Fruit fly (Drosophila melanogaster) ovary, adult (tissue): ENCODE data around the gene CG3566.
A peak's percentile ranks its signal among the peaks of the same experiment; 100 is the strongest.

Experiments
- CG17801 ChIP-seq: fragments of 200-800 bp; optimal IDR thresholded peaks from 2 replicates; lab custom pipeline; 2019; ENCODE audit warnings: missing biosample characterization, mild to moderate bottlenecking, missing genetic modification characterization, moderate library complexity; ENCODE audit not compliant: partially characterized antibody

Gene CG3566

DNA sequence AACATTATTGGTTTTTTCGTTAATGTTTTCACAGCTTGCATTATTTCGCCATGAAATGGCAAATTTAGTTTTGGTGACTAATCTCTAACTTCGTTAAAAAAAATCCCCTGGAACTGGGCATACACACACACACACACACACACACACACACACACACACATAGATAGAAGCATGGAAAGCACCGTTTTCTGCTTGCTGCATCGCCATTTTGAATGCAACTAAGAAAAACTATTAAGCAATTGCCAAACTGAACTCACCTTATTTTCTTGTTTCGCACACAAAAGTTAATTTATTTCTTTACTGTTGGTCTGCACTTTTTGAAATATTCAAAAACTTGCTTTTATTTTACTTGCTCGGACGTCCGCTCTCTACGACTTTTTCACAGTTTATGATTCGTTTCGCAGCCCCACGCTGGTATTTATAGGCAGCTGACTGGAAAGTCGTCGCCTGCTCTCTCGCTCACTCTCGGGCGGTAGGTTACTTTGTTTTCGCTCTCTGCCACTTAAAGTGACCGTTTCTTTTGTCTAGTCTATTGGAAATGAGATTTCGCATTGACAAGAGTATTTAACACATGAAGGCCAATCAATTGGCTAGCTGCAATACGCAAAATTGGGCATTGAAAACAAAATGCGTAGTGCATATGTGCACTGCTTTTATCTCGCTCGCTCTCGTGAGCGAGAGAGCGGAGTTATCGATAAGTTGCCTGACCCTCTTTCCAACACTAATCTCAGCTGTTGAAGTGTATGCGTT is 2.5 kb upstream of the CG3566 start:
- TF ChIP-seq CG17801, result peak; percentile 64

DNA sequence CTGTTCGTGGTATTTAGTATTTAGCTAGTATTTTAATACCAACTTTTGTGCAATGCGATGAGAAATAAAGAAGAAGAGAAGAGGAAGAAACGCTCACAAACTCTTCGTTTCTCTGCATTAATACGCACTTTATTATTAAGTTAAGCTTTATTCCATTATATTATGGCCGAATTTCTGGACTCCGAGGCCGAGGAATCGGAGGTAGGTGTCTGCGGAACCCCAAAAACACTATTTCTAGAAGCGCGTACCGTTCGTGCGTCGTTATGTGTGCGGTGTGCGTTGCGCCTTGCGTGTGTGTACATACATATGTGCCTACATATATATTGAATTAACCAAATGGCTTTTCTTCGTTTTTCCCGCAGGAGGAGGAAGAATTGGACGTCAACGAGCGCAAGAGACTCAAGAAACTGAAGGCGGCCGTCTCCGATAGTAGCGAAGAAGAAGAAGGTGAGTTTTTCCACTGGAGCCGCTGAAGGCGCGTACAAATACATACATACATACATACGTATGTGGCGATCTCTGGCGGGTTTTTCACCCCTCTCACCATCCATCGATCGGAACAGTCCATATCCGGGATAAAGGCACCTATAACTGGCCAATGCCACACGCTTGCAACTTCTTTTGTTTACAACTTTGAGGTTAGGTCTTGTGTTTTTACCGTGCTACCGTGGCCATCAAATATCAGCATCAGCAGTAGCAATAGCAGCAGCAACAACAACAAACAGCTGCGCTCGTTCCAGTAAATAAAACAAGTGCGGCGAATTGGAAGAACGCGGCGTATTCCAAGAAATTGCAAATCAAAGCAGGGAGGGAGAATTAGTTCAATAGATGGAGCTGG is 8.6 kb downstream of the CG3566 start, which contains the start of gene Spt6:
Gene Spt6, plus strand, starts transcription at position 53 of the 838 bp plus-strand sequence.
- peak; percentile 34 for TF ChIP-seq CG17801

DNA sequence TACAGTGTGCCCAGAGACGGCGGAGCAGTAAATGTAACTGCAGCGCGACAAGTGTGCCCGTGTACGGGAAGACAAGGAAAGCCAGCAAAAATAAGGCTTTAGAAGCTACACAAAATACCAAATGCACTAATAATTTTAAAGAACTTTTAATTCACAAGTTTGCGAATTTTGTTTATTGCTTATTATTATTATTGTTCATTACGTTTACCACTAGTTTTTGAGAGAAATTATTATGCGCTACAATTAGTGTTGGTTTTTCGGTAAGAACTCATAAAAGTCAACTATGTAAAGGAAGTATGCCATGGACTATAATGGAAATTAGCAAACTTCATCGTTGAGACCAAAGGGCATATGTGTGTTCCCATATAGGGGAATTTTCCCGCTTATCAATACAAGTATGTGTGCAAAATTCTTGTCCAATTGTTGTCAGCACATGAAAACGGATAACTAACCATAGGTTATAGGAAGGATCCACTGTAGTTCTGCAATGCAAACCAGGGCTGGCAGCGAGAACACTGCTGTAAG is 9.3 kb downstream of the CG3566 start, which contains the start of gene schlank:
Gene schlank, minus strand, starts transcription at position 42 of the 525 bp plus-strand sequence.
- no peak for TF ChIP-seq CG17801

DNA sequence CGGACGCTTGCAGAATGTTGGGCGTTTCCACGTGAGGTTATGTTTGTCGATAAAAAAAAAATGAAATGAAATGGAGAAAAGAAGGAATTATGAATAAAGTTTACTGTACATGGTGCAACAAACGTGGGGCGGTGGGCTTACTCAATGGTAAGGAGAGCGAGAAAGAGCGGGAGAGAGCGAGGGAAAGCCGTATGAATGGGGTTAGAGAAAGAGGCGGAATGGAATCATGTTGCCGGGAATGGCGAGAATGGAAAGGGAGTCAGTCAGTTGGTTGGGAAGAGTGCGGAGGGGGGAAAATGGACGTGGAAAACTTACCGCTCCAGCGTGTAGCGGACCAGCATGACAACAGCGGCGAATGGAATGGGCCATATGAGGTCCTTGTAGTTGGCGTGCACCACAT is 10.4 kb downstream of the CG3566 start:
- no peak for TF ChIP-seq CG17801

DNA sequence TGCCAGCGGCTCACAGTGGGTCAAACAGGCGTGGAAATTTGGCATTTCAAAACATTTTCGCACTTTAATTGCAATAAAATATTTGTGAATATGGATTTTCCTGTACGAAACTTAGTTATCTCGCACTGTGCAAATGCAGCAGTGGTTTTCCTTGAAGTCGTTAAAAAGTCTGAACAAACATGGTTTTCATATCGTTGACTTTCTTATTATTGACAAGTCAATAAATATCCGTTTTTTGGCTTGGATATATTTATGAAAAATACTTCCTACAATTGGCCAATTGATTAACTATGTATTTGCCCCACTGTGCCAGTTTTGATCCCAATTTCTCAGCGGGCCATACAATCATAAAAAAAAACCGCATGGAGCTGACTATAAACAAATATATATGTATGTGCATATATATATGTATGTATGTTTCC is 11.1 kb downstream of the CG3566 start:
- TF ChIP-seq CG17801, result peak; percentile 95

DNA sequence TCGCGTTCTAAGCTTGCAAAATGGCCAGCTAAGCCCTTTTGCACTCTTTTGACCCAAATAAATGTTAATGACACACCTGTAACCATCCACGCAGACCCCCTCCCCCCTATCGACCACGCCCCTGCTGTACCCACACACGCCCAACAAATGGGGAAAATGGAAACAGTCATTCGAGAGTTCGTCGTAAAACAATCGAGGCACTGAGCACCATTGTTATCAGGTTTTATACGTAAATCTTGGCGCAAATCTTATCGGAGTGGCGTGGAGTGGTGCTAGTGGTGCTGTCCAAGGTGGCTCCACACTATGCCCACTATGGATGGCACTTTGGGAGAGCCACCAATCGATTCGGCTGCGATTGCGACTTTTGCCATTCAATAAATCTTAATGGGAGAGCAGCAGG is 12.1 kb downstream of the CG3566 start:
- no peak for TF ChIP-seq CG17801

DNA sequence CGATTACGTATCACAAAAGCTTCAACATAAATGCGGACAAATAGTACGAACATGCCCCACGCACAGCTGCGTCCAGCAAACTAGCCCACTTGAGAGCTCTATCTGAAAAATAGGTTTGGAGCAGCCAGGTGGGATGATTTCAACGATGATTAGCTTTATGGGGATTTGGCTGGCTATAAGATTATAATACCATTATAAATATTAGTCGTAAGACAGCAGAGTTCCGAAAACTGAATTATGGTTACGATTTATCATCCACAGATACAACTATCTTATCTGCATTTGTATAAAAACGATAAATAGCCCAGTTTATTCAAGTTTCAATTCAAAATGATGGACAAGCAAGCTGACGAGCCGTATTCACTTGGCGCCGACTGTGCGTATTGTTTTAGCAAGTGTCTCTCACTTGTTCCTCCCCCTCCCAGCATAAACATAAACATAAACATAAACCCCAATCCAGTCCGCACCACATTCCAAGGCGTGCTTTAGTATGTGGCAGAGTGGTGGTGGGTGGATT is 12.9 kb downstream of the CG3566 start:
- no peak for TF ChIP-seq CG17801

DNA sequence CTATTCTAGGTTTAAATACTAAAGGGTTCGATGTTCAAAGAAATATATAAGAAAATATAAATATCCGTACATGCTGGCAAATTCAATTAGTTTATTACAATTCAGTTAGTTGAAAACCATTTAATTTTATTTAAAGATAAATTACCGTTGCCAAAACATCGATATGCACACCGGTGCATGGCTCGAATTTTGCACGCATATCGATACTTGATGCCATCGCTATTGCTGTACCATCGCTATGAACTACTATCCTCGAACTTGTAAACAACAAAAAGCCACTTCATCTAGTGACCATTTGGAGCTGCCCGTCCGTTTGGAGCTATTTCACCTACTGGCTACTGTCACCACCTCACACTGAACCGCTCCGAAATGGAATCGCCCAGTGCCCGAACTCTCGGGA is 15.6 kb downstream of the CG3566 start, which contains the start of gene Josd:
Gene Josd, plus strand, starts transcription at position 270 of the 400 bp plus-strand sequence.
- TF ChIP-seq CG17801, result no peak

DNA sequence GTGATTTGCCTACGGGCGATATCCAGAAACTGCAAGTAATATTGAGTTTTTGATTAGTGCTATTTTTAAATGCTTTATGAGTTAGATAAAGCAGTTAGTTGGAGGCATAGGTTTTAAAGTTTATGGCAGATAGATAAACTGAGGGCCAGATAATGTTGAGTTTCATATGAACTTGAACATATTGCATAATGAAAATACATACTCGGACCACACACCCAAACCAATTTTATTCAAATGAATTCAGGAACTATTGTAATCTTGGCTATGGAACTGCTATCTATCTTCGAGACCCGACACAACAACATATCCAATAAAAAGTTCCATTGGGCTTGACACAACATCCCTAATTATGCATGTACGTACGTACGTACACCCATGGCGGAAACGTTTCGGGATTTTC is 16.8 kb downstream of the CG3566 start:
- TF ChIP-seq CG17801, result no peak

DNA sequence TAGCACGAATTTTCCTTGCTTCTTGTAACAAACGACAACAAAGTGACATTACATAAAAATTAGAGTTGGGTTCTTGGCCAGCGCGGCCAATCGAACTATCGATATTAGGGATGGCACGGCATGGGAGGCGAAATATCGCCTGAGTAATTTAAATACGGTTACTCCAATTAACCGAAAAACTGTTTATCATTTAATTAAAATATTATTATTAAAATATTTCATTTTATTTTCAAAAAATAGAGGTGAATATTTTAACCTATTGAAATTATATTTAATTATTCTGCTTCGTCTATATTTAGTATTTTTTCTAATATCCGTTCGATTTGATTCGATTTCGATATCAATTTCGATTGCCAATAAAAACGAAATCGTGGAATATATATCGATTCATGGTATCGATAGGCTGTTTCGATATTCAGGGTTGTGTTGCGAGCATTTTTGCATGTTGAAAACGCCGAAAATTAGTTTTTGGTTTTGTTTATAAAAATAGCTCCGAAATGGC is 21.1 kb downstream of the CG3566 start, which contains the start of the genes Rbcn-3A and Spx:
Gene Rbcn-3A, minus strand, starts transcription at position 74 of the 502 bp plus-strand sequence.
Gene Spx, plus strand, starts transcription at position 409 of the 502 bp plus-strand sequence.
- peak; percentile 35 for TF ChIP-seq CG17801

DNA sequence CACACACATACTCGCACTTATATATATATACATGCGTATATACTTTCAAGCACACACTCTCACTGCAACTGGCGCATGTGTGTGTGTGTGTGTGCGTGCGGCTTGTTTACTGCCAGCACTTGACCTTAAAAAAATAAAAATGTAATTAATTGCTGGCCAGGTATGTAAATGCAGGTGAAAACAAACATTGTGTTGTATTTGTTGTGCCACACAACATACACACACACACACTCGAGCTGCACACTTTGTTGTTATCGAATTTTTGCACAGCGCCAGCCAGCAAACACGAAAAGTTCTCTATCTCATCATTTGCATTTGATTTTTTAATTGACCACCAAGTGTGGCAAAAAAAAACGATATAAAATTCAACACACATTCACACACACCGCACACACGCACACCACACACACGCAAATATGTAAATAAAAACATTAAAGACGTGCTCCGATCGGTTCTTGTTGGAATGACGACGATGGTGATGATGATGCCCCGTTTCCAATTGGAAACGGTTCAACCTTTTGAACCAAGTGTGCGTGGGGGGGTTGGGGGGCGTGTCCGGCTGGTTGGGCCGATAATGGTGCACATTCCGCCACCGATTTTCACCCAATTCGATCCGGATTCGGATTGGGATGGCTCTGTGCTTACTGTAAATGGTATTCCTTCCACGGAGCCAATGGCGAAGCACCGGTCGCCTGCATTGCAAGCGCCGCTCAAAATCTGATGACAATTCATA is 21.7 kb downstream of the CG3566 start:
- no peak for TF ChIP-seq CG17801

DNA sequence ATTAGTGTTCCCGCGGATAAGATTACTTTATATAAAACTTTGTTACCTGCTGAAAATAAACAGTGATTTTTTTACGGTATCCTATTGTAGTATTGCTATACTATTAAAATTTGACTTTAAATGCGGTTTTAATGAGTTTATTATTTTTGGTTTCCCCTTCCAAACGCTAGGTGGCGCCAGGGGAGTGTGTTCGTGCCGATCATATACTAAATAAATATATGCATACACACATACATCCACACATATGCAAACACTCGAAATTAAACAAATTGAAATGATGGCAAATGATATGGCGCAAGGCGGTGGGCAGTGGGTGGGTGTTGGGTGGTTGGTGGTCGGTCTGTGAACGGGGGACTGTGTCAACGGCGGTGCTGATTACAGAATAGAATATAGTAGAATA is 22.8 kb downstream of the CG3566 start:
- no peak for TF ChIP-seq CG17801

DNA sequence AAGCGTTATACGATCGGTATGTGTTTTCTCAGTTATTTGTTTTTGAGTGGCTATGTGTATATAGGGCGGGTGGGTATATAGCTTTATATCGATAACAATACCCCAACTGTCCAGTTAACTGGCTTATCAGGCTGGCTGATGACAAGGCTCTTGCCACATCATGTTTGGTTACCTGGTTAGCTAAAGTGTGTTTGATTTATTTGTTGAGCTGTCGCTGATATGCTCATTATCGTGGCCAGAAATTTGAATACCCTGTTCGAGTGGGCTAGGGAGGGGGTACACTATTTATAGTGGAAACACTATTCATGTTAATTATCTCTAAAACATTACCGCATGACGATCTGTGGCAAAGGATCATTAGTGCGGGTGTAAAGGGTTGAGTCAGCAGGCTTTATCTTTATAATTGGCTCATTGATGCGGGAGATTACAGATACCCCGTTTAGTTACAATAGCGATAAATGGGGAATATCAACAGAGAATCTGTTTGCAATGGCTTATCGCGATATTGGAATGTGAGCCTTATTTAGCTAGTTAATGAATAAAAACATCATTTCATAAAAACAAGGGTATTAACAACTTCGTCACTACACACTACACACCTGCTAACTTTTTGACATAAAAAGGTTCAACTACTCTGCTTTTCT is 23.5 kb downstream of the CG3566 start:
- TF ChIP-seq CG17801, result no peak

DNA sequence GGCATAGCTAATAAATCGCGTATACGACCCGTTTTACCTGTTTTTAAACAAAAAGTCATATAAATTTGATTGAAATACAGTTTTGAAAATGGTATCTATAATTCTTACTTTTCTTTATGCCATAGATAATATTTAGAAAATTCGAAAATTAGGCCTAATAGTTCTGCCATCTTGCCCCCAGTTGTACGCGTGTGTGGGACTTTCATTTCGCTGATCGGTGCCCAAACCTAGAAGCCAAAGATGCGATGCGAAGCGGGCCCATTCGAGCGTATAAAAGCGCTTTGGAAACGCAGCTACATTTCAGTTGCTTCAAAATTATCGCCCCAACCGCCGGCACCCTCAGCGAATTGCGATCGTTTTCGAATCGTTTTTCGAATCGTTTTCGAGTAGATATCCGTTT is 39.5 kb downstream of the CG3566 start, which contains the start of gene CG14445:
Gene CG14445, plus strand, starts transcription at position 301 of the 400 bp plus-strand sequence.
- TF ChIP-seq CG17801, result no peak

DNA sequence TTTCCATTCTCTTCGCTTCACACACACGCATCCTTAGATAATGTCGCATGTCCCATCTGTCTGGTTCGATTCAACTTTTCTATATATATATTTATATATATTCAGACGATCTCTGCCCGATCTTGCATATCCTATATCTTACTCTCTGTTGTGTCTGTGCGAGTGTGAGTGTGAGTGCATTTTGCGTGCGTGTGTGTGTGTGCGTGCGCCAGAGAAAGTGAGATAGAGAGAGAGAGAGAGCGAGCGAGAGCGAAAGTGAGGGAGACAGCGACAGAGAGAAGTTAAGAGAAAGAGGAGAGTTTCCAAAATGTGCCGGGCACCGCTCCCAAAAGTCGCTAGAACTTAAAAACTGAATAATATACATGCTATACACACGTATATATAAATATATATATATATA is 44.8 kb downstream of the CG3566 start:
- no peak for TF ChIP-seq CG17801
